Fruit fly (Drosophila melanogaster): ENCODE measurements around the gene CG7573.

Gene CG7573

dm6 chr3L:11303414-11304205 is 7.9 kb upstream of the CG7573 start:
- TF ChIP-seq CG14655 (GFP tag; optimal IDR thresholded peaks at IDR 0.05) (peak; percentile 20), CG13204 (GFP tag; optimal IDR thresholded peaks at IDR 0.05) (no peak), D1 (tag; optimal IDR thresholded peaks at IDR 0.05) (no peak), Snoo (tag; optimal IDR thresholded peaks at IDR 0.05) (no peak), CG8301 (tag; optimal IDR thresholded peaks at IDR 0.05) (no peak), Pif1B (GFP tag; optimal IDR thresholded peaks at IDR 0.05) (no peak), CG4496 (GFP tag; IDR thresholded peaks at IDR 0.05) (0 out of 3 replicates have a peak, but pooled peaks have one; percentile 12), gl (tag; optimal IDR thresholded peaks at IDR 0.05) (no peak), CG10348 (GFP tag; IDR thresholded peaks at IDR 0.05) (no peak), CG12605 (GFP tag; IDR thresholded peaks at IDR 0.05) (no peak), CG8159 (tag; optimal IDR thresholded peaks at IDR 0.05) (peak; percentile 50), CG34367 (tag; optimal IDR thresholded peaks at IDR 0.05) (no peak), CG15710 (tag; optimal IDR thresholded peaks at IDR 0.05) (no peak), CG9948 (tag; optimal IDR thresholded peaks at IDR 0.05) (no peak), EcR (GFP tag; optimal IDR thresholded peaks at IDR 0.05) (no peak), rn (GFP tag; IDR thresholded peaks at IDR 0.05) (no peak)

- TF ChIP-seq EcR (GFP tag; optimal IDR thresholded peaks at IDR 0.05) (no peak), CG9948 (tag; optimal IDR thresholded peaks at IDR 0.05) (no peak), CG8301 (tag; optimal IDR thresholded peaks at IDR 0.05) (no peak), CG32121 (GFP tag; IDR thresholded peaks at IDR 0.05) (no peak)
Measured at dm6 chr3L:11305316-11305715, 6.2 kb upstream of the CG7573 start.

dm6 chr3L:11306145-11307031 is 5.2 kb upstream of the CG7573 start:
- TF ChIP-seq Snoo (tag; optimal IDR thresholded peaks at IDR 0.05) (no peak), rn (GFP tag; IDR thresholded peaks at IDR 0.05) (no peak), CG34367 (tag; optimal IDR thresholded peaks at IDR 0.05) (no peak), CG12605 (GFP tag; IDR thresholded peaks at IDR 0.05) (no peak), CG10348 (GFP tag; IDR thresholded peaks at IDR 0.05) (no peak), fd96Ca (GFP tag; IDR thresholded peaks at IDR 0.05) (no peak), Pif1A (GFP tag; optimal IDR thresholded peaks at IDR 0.05) (peak; percentile 19), CG4496 (GFP tag; IDR thresholded peaks at IDR 0.05) (no peak), CG15710 (tag; optimal IDR thresholded peaks at IDR 0.05) (no peak), CG17806 (tag; optimal IDR thresholded peaks at IDR 0.05) (no peak), CG8301 (tag; optimal IDR thresholded peaks at IDR 0.05) (no peak), CG9948 (tag; optimal IDR thresholded peaks at IDR 0.05) (peak; percentile 10)

dm6 chr3L:11307032-11307356 is 4.6 kb upstream of the CG7573 start:
- TF ChIP-seq gl (tag; optimal IDR thresholded peaks at IDR 0.05) (no peak), CG9948 (tag; optimal IDR thresholded peaks at IDR 0.05) (no peak), Snoo (tag; optimal IDR thresholded peaks at IDR 0.05) (no peak), CG8159 (tag; optimal IDR thresholded peaks at IDR 0.05) (no peak)

- TF ChIP-seq D1 (tag; optimal IDR thresholded peaks at IDR 0.05) (no peak), Pif1B (GFP tag; optimal IDR thresholded peaks at IDR 0.05) (no peak), CG10348 (GFP tag; IDR thresholded peaks at IDR 0.05) (no peak), CG34367 (tag; optimal IDR thresholded peaks at IDR 0.05) (no peak), Pif1A (GFP tag; optimal IDR thresholded peaks at IDR 0.05) (no peak), rn (GFP tag; IDR thresholded peaks at IDR 0.05) (no peak), CG9948 (tag; optimal IDR thresholded peaks at IDR 0.05) (no peak), Ets98B (GFP tag; IDR thresholded peaks at IDR 0.05) (no peak), gl (tag; optimal IDR thresholded peaks at IDR 0.05) (no peak), CG8301 (tag; optimal IDR thresholded peaks at IDR 0.05) (no peak), CG15710 (tag; optimal IDR thresholded peaks at IDR 0.05) (no peak), CG8159 (tag; optimal IDR thresholded peaks at IDR 0.05) (no peak), Snoo (tag; optimal IDR thresholded peaks at IDR 0.05) (no peak), CG4496 (GFP tag; IDR thresholded peaks at IDR 0.05) (no peak), CG14655 (GFP tag; optimal IDR thresholded peaks at IDR 0.05) (no peak), CG32121 (GFP tag; IDR thresholded peaks at IDR 0.05) (no peak), fd96Ca (GFP tag; IDR thresholded peaks at IDR 0.05) (no peak), EcR (GFP tag; optimal IDR thresholded peaks at IDR 0.05) (no peak), CG12605 (GFP tag; IDR thresholded peaks at IDR 0.05) (no peak), CG17806 (tag; optimal IDR thresholded peaks at IDR 0.05) (no peak)
Measured at dm6 chr3L:11308498-11308897, 3.0 kb upstream of the CG7573 start.
